Worm (Caenorhabditis elegans) whole organism, late embryonic: Measurements from ENCODE around the gene apm-3.

Source experiments
- C08G9.2 ChIP-seq: sonication (generic microtip); optimal IDR thresholded peaks from 2 replicates; lab custom pipeline; 2016; ENCODE audit warnings: mild to moderate bottlenecking, missing genetic modification characterization, moderate library complexity, missing compliant biosample characterization
- C38D4.7 ChIP-seq: fragments of 200-800 bp; sonication (Bioruptor generic); optimal IDR thresholded peaks from 2 replicates; lab custom pipeline; 2018; ENCODE audit warnings: mild to moderate bottlenecking, missing genetic modification characterization, moderate library complexity, missing compliant biosample characterization
- K02D7.2 ChIP-seq: sonication (generic microtip); optimal IDR thresholded peaks from 2 replicates; lab custom pipeline; 2017; ENCODE audit warnings: mild to moderate bottlenecking, missing genetic modification characterization, missing compliant biosample characterization
- T23F11.4 ChIP-seq: fragments of 200-800 bp; sonication (Bioruptor generic); optimal IDR thresholded peaks from 2 replicates; lab custom pipeline; 2018; ENCODE audit warnings: mild to moderate bottlenecking, missing genetic modification characterization, missing compliant biosample characterization
- Y22D7AL.16 ChIP-seq: sonication (generic microtip); optimal IDR thresholded peaks from 2 replicates; lab custom pipeline; 2016; ENCODE audit warnings: missing genetic modification characterization, missing compliant biosample characterization
- ama-1 ChIP-seq: fragments of 150-350 bp; optimal IDR thresholded peaks from 2 replicates; lab custom pipeline; 2014
- ceh-14 ChIP-seq: sonication (generic microtip); optimal IDR thresholded peaks from 2 replicates; lab custom pipeline; 2016; ENCODE audit warnings: missing genotype, missing genetic modification characterization, missing compliant biosample characterization
- ceh-18 ChIP-seq: sonication (generic microtip); optimal IDR thresholded peaks from 2 replicates; lab custom pipeline; 2016; ENCODE audit warnings: missing genetic modification characterization, missing compliant biosample characterization
- ceh-2 ChIP-seq: sonication (generic microtip); optimal IDR thresholded peaks from 2 replicates; lab custom pipeline; 2016; ENCODE audit warnings: missing genotype, missing genetic modification characterization, missing compliant biosample characterization
- ceh-31 ChIP-seq: sonication (generic microtip); optimal IDR thresholded peaks from 2 replicates; lab custom pipeline; 2016; ENCODE audit warnings: missing genetic modification characterization, missing compliant biosample characterization
- ceh-34 ChIP-seq: sonication (generic microtip); optimal IDR thresholded peaks from 2 replicates; lab custom pipeline; 2016; ENCODE audit warnings: mild to moderate bottlenecking, missing genetic modification characterization, missing compliant biosample characterization
- ceh-45 ChIP-seq: fragments of 200-800 bp; sonication (Bioruptor generic); IDR thresholded peaks from 2 replicates; pipeline ENCODE4 v1.3.6; 2022; ENCODE audit warnings: missing genetic modification reagents, missing genetic modification characterization, missing compliant biosample characterization
- ceh-48 ChIP-seq: sonication (generic microtip); optimal IDR thresholded peaks from 2 replicates; lab custom pipeline; 2016; ENCODE audit warnings: missing genetic modification characterization, inconsistent platforms, missing compliant biosample characterization
- ceh-9 ChIP-seq: sonication (generic microtip); optimal IDR thresholded peaks from 2 replicates; lab custom pipeline; 2016; ENCODE audit warnings: mild to moderate bottlenecking, missing genetic modification characterization, inconsistent platforms, missing compliant biosample characterization
- che-1 ChIP-seq: sonication (generic microtip); optimal IDR thresholded peaks from 2 replicates; lab custom pipeline; 2016; ENCODE audit warnings: mild to moderate bottlenecking, missing genetic modification characterization, missing compliant biosample characterization
- dmd-4 ChIP-seq: sonication (generic microtip); optimal IDR thresholded peaks from 2 replicates; lab custom pipeline; 2016; ENCODE audit warnings: borderline replicate concordance, missing genetic modification characterization, missing compliant biosample characterization
- dve-1 ChIP-seq: sonication (generic microtip); optimal IDR thresholded peaks from 2 replicates; lab custom pipeline; 2017; ENCODE audit warnings: antibody characterized with exemption, mild to moderate bottlenecking, missing genetic modification characterization, missing compliant biosample characterization
- elt-2 ChIP-seq: sonication (generic microtip); optimal IDR thresholded peaks from 2 replicates; lab custom pipeline; 2016; ENCODE audit warnings: missing genetic modification reagents, missing genetic modification characterization, missing compliant biosample characterization
- ets-4 ChIP-seq: sonication (generic microtip); optimal IDR thresholded peaks from 2 replicates; lab custom pipeline; 2016; ENCODE audit warnings: missing genetic modification characterization, missing compliant biosample characterization
- eyg-1 ChIP-seq: sonication (generic microtip); optimal IDR thresholded peaks from 2 replicates; lab custom pipeline; 2016; ENCODE audit warnings: missing genotype, missing genetic modification characterization, missing compliant biosample characterization
- fax-1 ChIP-seq: sonication (generic microtip); optimal IDR thresholded peaks from 2 replicates; lab custom pipeline; 2016; ENCODE audit warnings: missing genotype, missing genetic modification characterization, missing compliant biosample characterization
- fkh-10 ChIP-seq: fragments of 150-350 bp; optimal IDR thresholded peaks from 2 replicates; lab custom pipeline; 2014; ENCODE audit warnings: missing biosample characterization, missing genetic modification reagents, missing genetic modification characterization
- hlh-8 ChIP-seq: sonication (generic microtip); optimal IDR thresholded peaks from 2 replicates; lab custom pipeline; 2016; ENCODE audit warnings: missing genotype, missing genetic modification characterization, missing compliant biosample characterization
- lim-6 ChIP-seq: sonication (generic microtip); optimal IDR thresholded peaks from 2 replicates; lab custom pipeline; 2016; ENCODE audit warnings: missing genetic modification characterization, missing compliant biosample characterization
- lin-11 ChIP-seq: fragments of 200-800 bp; sonication (Bioruptor generic); optimal IDR thresholded peaks from 2 replicates; lab custom pipeline; 2018; ENCODE audit warnings: mild to moderate bottlenecking, missing genetic modification characterization, missing compliant biosample characterization
- mec-3 ChIP-seq: sonication (generic microtip); optimal IDR thresholded peaks from 2 replicates; lab custom pipeline; 2016; ENCODE audit warnings: borderline replicate concordance, missing genetic modification characterization, missing compliant biosample characterization
- nhr-11 ChIP-seq: fragments of 150-350 bp; optimal IDR thresholded peaks from 2 replicates; lab custom pipeline; 2014; ENCODE audit warnings: missing biosample characterization, missing genetic modification characterization
- npax-4 ChIP-seq: sonication (generic microtip); optimal IDR thresholded peaks from 2 replicates; lab custom pipeline; 2016; ENCODE audit warnings: missing genetic modification characterization, missing compliant biosample characterization
- odd-2 ChIP-seq: sonication (generic microtip); optimal IDR thresholded peaks from 2 replicates; lab custom pipeline; 2017; ENCODE audit warnings: antibody characterized with exemption, mild to moderate bottlenecking, missing genetic modification characterization, missing compliant biosample characterization
- pag-3 ChIP-seq: sonication (generic microtip); optimal IDR thresholded peaks from 2 replicates; lab custom pipeline; 2016; ENCODE audit warnings: missing compliant biosample characterization, missing genetic modification characterization, borderline replicate concordance
- pha-4 ChIP-seq: fragments of 150-350 bp; optimal IDR thresholded peaks from 2 replicates; lab custom pipeline; 2018; ENCODE audit warnings: missing biosample characterization, missing genetic modification reagents, missing genetic modification characterization
- pqm-1 ChIP-seq: sonication (generic microtip); optimal IDR thresholded peaks from 2 replicates; lab custom pipeline; 2016; ENCODE audit warnings: missing genetic modification characterization, missing compliant biosample characterization
- sdc-2 ChIP-seq: sonication (generic microtip); optimal IDR thresholded peaks from 2 replicates; lab custom pipeline; 2016; ENCODE audit warnings: missing genotype, missing genetic modification characterization, missing compliant biosample characterization
- sox-2 ChIP-seq: fragments of 200-800 bp; sonication (Bioruptor generic); IDR thresholded peaks from 2 replicates; pipeline ENCODE4 v1.3.6; 2022; ENCODE audit warnings: missing genetic modification reagents, missing genetic modification characterization, missing compliant biosample characterization
- tbx-2 ChIP-seq: sonication (generic microtip); optimal IDR thresholded peaks from 2 replicates; lab custom pipeline; 2016; ENCODE audit warnings: missing genetic modification characterization, missing compliant biosample characterization
- tbx-7 ChIP-seq: sonication (generic microtip); optimal IDR thresholded peaks from 2 replicates; lab custom pipeline; 2016; ENCODE audit warnings: missing genotype, missing genetic modification characterization, missing compliant biosample characterization
- unc-55 ChIP-seq: sonication (generic microtip); optimal IDR thresholded peaks from 2 replicates; lab custom pipeline; 2017; ENCODE audit warnings: missing biosample characterization, missing genetic modification reagents, missing genetic modification characterization
- unc-86 ChIP-seq: sonication (generic microtip); optimal IDR thresholded peaks from 2 replicates; lab custom pipeline; 2016; ENCODE audit warnings: missing genetic modification characterization, missing compliant biosample characterization
- zip-5 ChIP-seq: sonication (generic microtip); optimal IDR thresholded peaks from 2 replicates; lab custom pipeline; 2016; ENCODE audit warnings: missing genetic modification characterization, missing compliant biosample characterization
- ztf-16 ChIP-seq: sonication (generic microtip); optimal IDR thresholded peaks from 2 replicates; lab custom pipeline; 2017; ENCODE audit warnings: missing genetic modification characterization, missing compliant biosample characterization

Gene apm-3

ce11 chrX:992650-993403 is 38.1 kb downstream of the apm-3 start (continued):
- no peak for TF ChIP-seq elt-2 (tag; lab: Kevin White, UChicago)
- TF ChIP-seq ceh-45 (GFP tag; lab: Robert Waterston, UW): no peak
- no peak for TF ChIP-seq che-1 (tag; lab: Kevin White, UChicago)
- TF ChIP-seq ztf-16: no peak
- no peak for TF ChIP-seq C38D4.7
- no peak for TF ChIP-seq ceh-9
- peak; percentile 34 for TF ChIP-seq lim-6 (tag; lab: Kevin White, UChicago)
- TF ChIP-seq npax-4 (tag; lab: Kevin White, UChicago): no peak
- peak; percentile 88 for TF ChIP-seq ceh-31 (tag; lab: Kevin White, UChicago)
- peak; percentile 31 for TF ChIP-seq unc-86 (tag; lab: Kevin White, UChicago)
- TF ChIP-seq fkh-10 (GFP tag; lab: Kevin White, UChicago): no peak
- no peak for TF ChIP-seq pqm-1
- no peak for TF ChIP-seq unc-55 (GFP tag; lab: Kevin White, UChicago)
- no peak for TF ChIP-seq lin-11 (tag; lab: Kevin White, UChicago)
- no peak for TF ChIP-seq zip-5
- TF ChIP-seq odd-2 (tag; lab: Kevin White, UChicago): no peak
- no peak for TF ChIP-seq dve-1 (tag; lab: Kevin White, UChicago)
- no peak for TF ChIP-seq fax-1 (tag; lab: Kevin White, UChicago)
- peak; percentile 82 for TF ChIP-seq ceh-34 (tag; lab: Kevin White, UChicago)
- no peak for TF ChIP-seq K02D7.2 (tag; lab: Kevin White, UChicago)
- no peak for TF ChIP-seq ceh-2 (tag; lab: Kevin White, UChicago)
- TF ChIP-seq tbx-7 (tag; lab: Kevin White, UChicago): peak; percentile 39
- TF ChIP-seq eyg-1 (tag; lab: Kevin White, UChicago): no peak
- TF ChIP-seq sox-2 (GFP tag; lab: Robert Waterston, UW): no peak
- peak; percentile 8 for TF ChIP-seq T23F11.4 (GFP tag; lab: Kevin White, UChicago)
- peak; percentile 90 for TF ChIP-seq ceh-18 (tag; lab: Kevin White, UChicago)
- TF ChIP-seq tbx-2: peak; percentile 81
- TF ChIP-seq ceh-14: peak; percentile 76

- TF ChIP-seq Y22D7AL.16 (tag; lab: Kevin White, UChicago) (no peak), unc-86 (tag; lab: Kevin White, UChicago) (no peak), hlh-8 (tag; lab: Kevin White, UChicago) (no peak), pag-3 (no peak), T23F11.4 (GFP tag; lab: Kevin White, UChicago) (no peak), sdc-2 (no peak), C08G9.2 (no peak), ets-4 (tag; lab: Kevin White, UChicago) (no peak), pha-4 (no peak), odd-2 (tag; lab: Kevin White, UChicago) (no peak), K02D7.2 (tag; lab: Kevin White, UChicago) (no peak), mec-3 (tag; lab: Kevin White, UChicago) (no peak)
Measured at ce11 chrX:994678-995077, 39.9 kb downstream of the apm-3 start.

ce11 chrX:1004037-1004436 is 49.3 kb downstream of the apm-3 start, which contains the start of gene cutl-21:
Gene cutl-21 (plus strand): TSS chrX:1004337.
- TF ChIP-seq lin-11 (tag; lab: Kevin White, UChicago) (no peak), ceh-48 (tag; lab: Kevin White, UChicago) (no peak), T23F11.4 (GFP tag; lab: Kevin White, UChicago) (no peak), odd-2 (tag; lab: Kevin White, UChicago) (no peak), tbx-7 (tag; lab: Kevin White, UChicago) (no peak), sdc-2 (no peak), ceh-31 (tag; lab: Kevin White, UChicago) (no peak), dmd-4 (tag; lab: Kevin White, UChicago) (no peak), nhr-11 (no peak), ceh-18 (tag; lab: Kevin White, UChicago) (no peak), pag-3 (no peak), ama-1 (lab: Kevin White, UChicago) (no peak)
